Worm (Caenorhabditis elegans): ENCODE results near the gene fbxa-15.
A peak's percentile ranks its signal among the peaks of the same experiment; 100 is the strongest.

fbxa-15 gene

DNA sequence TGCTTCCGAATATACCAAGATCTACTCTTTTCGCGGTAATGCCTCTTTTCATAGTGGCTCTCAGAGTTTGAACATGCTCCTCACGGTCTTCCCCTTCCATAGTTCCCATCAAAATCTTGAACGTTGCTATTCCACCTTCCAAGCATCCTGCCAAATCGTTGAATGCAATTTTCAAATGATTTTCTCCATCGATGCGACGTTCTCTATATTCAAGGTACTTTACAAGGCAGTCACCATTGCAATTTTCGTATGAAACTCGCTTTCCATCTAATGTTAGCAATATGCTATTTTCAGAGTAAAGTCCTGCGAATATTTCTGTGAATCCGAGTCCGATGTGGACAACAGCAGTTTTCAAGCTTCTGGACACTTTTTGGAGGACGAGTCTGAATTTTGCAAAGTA is 7.2 kb downstream of the fbxa-15 start:
- TF ChIP-seq unc-62 (GFP tag; optimal IDR thresholded peaks at IDR 0.05 in 1 of 2) (peak in 1 of 2 experiments; percentile 95), unc-62 (tag; optimal IDR thresholded peaks at IDR 0.05) (no peak), nhr-76 (tag; optimal IDR thresholded peaks at IDR 0.05) (no peak)

DNA sequence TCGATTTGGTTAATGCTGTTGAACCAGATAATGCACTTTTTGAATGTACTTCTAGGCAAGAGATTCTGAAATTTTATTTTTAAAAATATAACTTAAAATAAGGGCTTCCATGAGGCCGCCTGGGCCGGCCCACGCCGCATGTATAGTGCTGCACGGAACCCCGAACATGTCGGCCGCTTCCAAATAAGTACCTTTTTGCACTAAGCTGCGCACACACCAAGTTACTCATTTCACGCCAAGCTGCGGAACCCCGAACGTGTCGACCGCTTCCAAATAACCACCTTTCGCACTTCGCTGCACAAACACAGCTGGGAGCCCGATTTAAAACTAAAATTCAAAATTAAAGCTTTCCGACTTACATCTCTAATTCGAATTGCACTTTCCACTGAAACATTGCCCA is 10.1 kb downstream of the fbxa-15 start:
- TF ChIP-seq dmd-9 (GFP tag; IDR thresholded peaks at IDR 0.05): no peak

DNA sequence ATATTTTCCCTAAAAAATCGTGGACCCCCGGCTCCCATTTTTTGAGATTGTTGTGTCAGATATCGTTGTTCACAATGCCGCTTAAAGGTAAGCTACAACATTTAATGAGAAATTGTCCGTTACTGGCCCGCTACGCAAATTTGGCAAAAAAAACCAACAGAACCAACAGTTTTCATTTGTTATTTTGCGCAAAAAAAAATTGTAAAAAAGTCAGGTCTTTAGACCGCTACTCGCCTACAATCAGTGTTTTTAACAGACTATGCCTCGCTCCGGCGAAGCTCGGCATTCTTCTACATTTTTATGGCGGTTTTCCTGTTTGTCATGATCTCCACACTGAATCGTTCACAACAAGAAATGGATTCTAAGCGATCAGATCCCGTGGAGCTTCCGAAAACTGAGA is 12.6 kb downstream of the fbxa-15 start, which contains the start of gene Y82E9BL.12:
Gene Y82E9BL.12 (plus strand): TSS at position 301 of the 400 bp plus-strand sequence.
- TF ChIP-seq ceh-20 (GFP tag; IDR thresholded peaks at IDR 0.05) (no peak), ZK337.2 (GFP tag; IDR thresholded peaks at IDR 0.05) (no peak), madf-9 (GFP tag; conservative IDR thresholded peaks at IDR 0.05) (no peak), nhr-41 (GFP tag; IDR thresholded peaks at IDR 0.05) (no peak), nhr-42 (GFP tag; IDR thresholded peaks at IDR 0.05) (no peak), F37D6.2 (tag; optimal IDR thresholded peaks at IDR 0.05) (no peak), ceh-28 (tag; optimal IDR thresholded peaks at IDR 0.05) (no peak)

DNA sequence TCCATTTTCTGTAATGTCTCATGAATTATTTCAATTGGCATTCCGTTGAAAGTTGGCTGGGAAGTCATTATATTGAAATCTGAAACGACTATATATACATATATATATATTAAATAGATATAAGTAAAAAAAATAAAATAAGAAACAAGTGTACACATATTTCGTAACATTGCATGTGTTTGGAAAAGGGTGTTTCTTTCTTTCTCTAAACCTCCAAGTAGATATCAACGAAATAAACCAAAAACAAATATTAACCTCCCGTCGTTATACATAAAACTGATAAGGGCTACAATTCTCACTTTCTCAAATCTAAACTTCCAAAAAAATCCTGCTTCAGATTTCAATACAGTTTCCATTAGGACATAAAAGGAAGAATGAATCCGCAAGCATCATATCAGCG is 13.3 kb downstream of the fbxa-15 start, which contains the start of gene fbxa-79:
Gene fbxa-79 (minus strand): TSS at position 86 of the 400 bp plus-strand sequence.
- no peak for TF ChIP-seq daf-19 (GFP tag; conservative IDR thresholded peaks at IDR 0.05)
- no peak for TF ChIP-seq nhr-237 (tag; optimal IDR thresholded peaks at IDR 0.05)
- TF ChIP-seq arid-1 (GFP tag; conservative IDR thresholded peaks at IDR 0.05): no peak
- TF ChIP-seq daf-16 (GFP tag; optimal IDR thresholded peaks at IDR 0.05): no peak
- peak; percentile 71 for TF ChIP-seq daf-16 (tag; optimal IDR thresholded peaks at IDR 0.05)
- TF ChIP-seq sdz-12 (GFP tag; optimal IDR thresholded peaks at IDR 0.05): no peak
- no peak for TF ChIP-seq lim-7 (GFP tag; IDR thresholded peaks at IDR 0.05)
- TF ChIP-seq dmd-9 (GFP tag; IDR thresholded peaks at IDR 0.05): no peak
- TF ChIP-seq Y5F2A.4 (GFP tag; optimal IDR thresholded peaks at IDR 0.05): no peak
- TF ChIP-seq mxl-3 (GFP tag; optimal IDR thresholded peaks at IDR 0.05): no peak
- peak; percentile 86 for TF ChIP-seq pqm-1 (tag; optimal IDR thresholded peaks at IDR 0.05)
- TF ChIP-seq dve-1 (tag; optimal IDR thresholded peaks at IDR 0.05; ENCODE audit: insufficient read depth): peak; percentile 38
- TF ChIP-seq lin-38 (GFP tag; IDR thresholded peaks at IDR 0.05): no peak
- no peak for TF ChIP-seq ztf-11 (tag; optimal IDR thresholded peaks at IDR 0.05)
- TF ChIP-seq unc-62 (GFP tag; optimal IDR thresholded peaks at IDR 0.05 in 1 of 2): peak in 1 of 2 experiments; percentile 25
- TF ChIP-seq unc-62 (tag; optimal IDR thresholded peaks at IDR 0.05): no peak
- no peak for TF ChIP-seq Y48G9A.11 (GFP tag; IDR thresholded peaks at IDR 0.05)
- TF ChIP-seq lin-13 (GFP tag; optimal IDR thresholded peaks at IDR 0.05): no peak
- TF ChIP-seq nhr-28 (tag; optimal IDR thresholded peaks at IDR 0.05): peak; percentile 78
- TF ChIP-seq ceh-44 (GFP tag; IDR thresholded peaks at IDR 0.05): no peak
- no peak for TF ChIP-seq ceh-82 (tag; optimal IDR thresholded peaks at IDR 0.05)
- no peak for TF ChIP-seq spr-3 (GFP tag; optimal IDR thresholded peaks at IDR 0.05)
- no peak for TF ChIP-seq spr-1 (tag; optimal IDR thresholded peaks at IDR 0.05)
- TF ChIP-seq hlh-11 (tag; optimal IDR thresholded peaks at IDR 0.05): peak; percentile 31
- no peak for TF ChIP-seq dmd-8 (GFP tag; IDR thresholded peaks at IDR 0.05)
- TF ChIP-seq egl-27 (tag; optimal IDR thresholded peaks at IDR 0.05): no peak
- peak; percentile 22; the same call in 1 of the 2 replicates for TF ChIP-seq dmd-6 (GFP tag; IDR thresholded peaks at IDR 0.05)
- no peak for TF ChIP-seq daf-8 (GFP tag; IDR thresholded peaks at IDR 0.05)
- no peak for TF ChIP-seq lin-15B (tag; optimal IDR thresholded peaks at IDR 0.05)
- TF ChIP-seq unc-130 (GFP tag; optimal IDR thresholded peaks at IDR 0.05): no peak
- TF ChIP-seq skn-1 (tag; optimal IDR thresholded peaks at IDR 0.05): no peak
- TF ChIP-seq aha-1 (tag): peak; percentile 1
- TF ChIP-seq nhr-11 (tag; optimal IDR thresholded peaks at IDR 0.05): no peak
- TF ChIP-seq ceh-62 (tag; optimal IDR thresholded peaks at IDR 0.05): no peak
- peak; percentile 66 for TF ChIP-seq ztf-7 (tag; optimal IDR thresholded peaks at IDR 0.05)
- no peak for TF ChIP-seq T20F7.1 (GFP tag; optimal IDR thresholded peaks at IDR 0.05)
- no peak for TF ChIP-seq ceh-28 (tag; optimal IDR thresholded peaks at IDR 0.05)
- TF ChIP-seq zip-2 (tag; optimal IDR thresholded peaks at IDR 0.05): peak; percentile 91

Measured in whole organism, L4 larva.